Fruit fly (Drosophila melanogaster): ENCODE results near the gene Saysd1.

- TF ChIP-seq CG9948 (tag; optimal IDR thresholded peaks at IDR 0.05) (peak; percentile 33), Pif1A (GFP tag; optimal IDR thresholded peaks at IDR 0.05) (no peak), Ets98B (GFP tag; IDR thresholded peaks at IDR 0.05) (no peak), rn (GFP tag; IDR thresholded peaks at IDR 0.05) (no peak), gl (tag; optimal IDR thresholded peaks at IDR 0.05) (no peak), CG13204 (GFP tag; optimal IDR thresholded peaks at IDR 0.05) (no peak), CG17806 (tag; optimal IDR thresholded peaks at IDR 0.05) (peak; percentile 3), CG34367 (tag; optimal IDR thresholded peaks at IDR 0.05) (peak; percentile 11), CG10348 (GFP tag; IDR thresholded peaks at IDR 0.05) (no peak), CG32121 (GFP tag; IDR thresholded peaks at IDR 0.05) (no peak), CG15710 (tag; optimal IDR thresholded peaks at IDR 0.05) (peak; percentile 22), fd96Ca (GFP tag; IDR thresholded peaks at IDR 0.05) (no peak), D1 (tag; optimal IDR thresholded peaks at IDR 0.05) (no peak)
These were observed 24.0 kb upstream of the Saysd1 start for dm6 chr3R:25238771-25239700.
